Fruit fly (Drosophila melanogaster) whole organism, embryonic: ENCODE results near the gene Chpf.
A peak's percentile ranks its signal among the peaks of the same experiment; 100 is the strongest.

Source experiments
- B-H2 ChIP-seq: fragments of 200-800 bp; sonication (Bioruptor generic); optimal IDR thresholded peaks from 2 replicates; lab custom pipeline; 2018; ENCODE audit warnings: missing biosample characterization, mild to moderate bottlenecking, missing genetic modification characterization
- BEAF-32 ChIP-seq: fragments of 200-800 bp; sonication (Bioruptor generic); optimal IDR thresholded peaks from 3 replicates; lab custom pipeline; 2017; ENCODE audit warnings: missing biosample characterization, missing genetic modification characterization, mild to moderate bottlenecking, moderate library complexity, missing genetic modification reagents
- C15 ChIP-seq: fragments of 200-800 bp; sonication (Bioruptor generic); IDR thresholded peaks from 3 replicates; pipeline ENCODE4 v1.3.6; 2022; ENCODE audit warnings: missing biosample characterization, missing genetic modification characterization
- CG11398 ChIP-seq: fragments of 200-800 bp; sonication (Bioruptor generic); optimal IDR thresholded peaks from 2 replicates; lab custom pipeline; 2016; ENCODE audit warnings: missing biosample characterization, missing genetic modification characterization
- CG12769 ChIP-seq: fragments of 200-800 bp; sonication (Bioruptor generic); optimal IDR thresholded peaks from 2 replicates; lab custom pipeline; 2019; ENCODE audit warnings: missing biosample characterization, mild to moderate bottlenecking, missing genetic modification characterization, moderate library complexity
- CG12942 ChIP-seq: fragments of 200-800 bp; sonication (Bioruptor generic); optimal IDR thresholded peaks from 3 replicates; lab custom pipeline; 2016; ENCODE audit warnings: missing biosample characterization, missing genetic modification characterization
- CG14860 ChIP-seq: fragments of 200-800 bp; sonication (Bioruptor generic); IDR thresholded peaks from 3 replicates; pipeline ENCODE4 v1.3.6; 2022; ENCODE audit warnings: missing biosample characterization, missing genetic modification characterization; ENCODE audit not compliant: partially characterized antibody
- CG1792 ChIP-seq: fragments of 200-800 bp; sonication (Bioruptor generic); optimal IDR thresholded peaks from 2 replicates; lab custom pipeline; 2016; ENCODE audit warnings: missing biosample characterization, missing genetic modification characterization
- CG2129 ChIP-seq: fragments of 200-800 bp; sonication (Bioruptor generic); IDR thresholded peaks from 2 replicates; pipeline ENCODE4 v1.3.6; 2022; ENCODE audit warnings: missing biosample characterization, missing genetic modification characterization; ENCODE audit not compliant: partially characterized antibody
- CG30020 ChIP-seq: fragments of 200-800 bp; optimal IDR thresholded peaks from 2 replicates; lab custom pipeline; 2019; ENCODE audit warnings: missing biosample characterization, mild to moderate bottlenecking, missing genetic modification characterization, moderate library complexity
- CG31224 ChIP-seq: fragments of 200-800 bp; sonication (Bioruptor generic); IDR thresholded peaks from 2 replicates; pipeline ENCODE4 v1.3.6; 2022; ENCODE audit warnings: missing biosample characterization, missing genetic modification characterization
- CG34224 ChIP-seq: fragments of 200-800 bp; sonication (Bioruptor generic); IDR thresholded peaks from 3 replicates; pipeline ENCODE4 v1.3.6; 2022; ENCODE audit warnings: missing biosample characterization, missing genetic modification characterization; ENCODE audit not compliant: partially characterized antibody
- CG42726 ChIP-seq: fragments of 200-800 bp; sonication (Bioruptor generic); IDR thresholded peaks from 2 replicates; pipeline ENCODE4 v1.3.6; 2022; ENCODE audit warnings: missing biosample characterization, missing genetic modification characterization; ENCODE audit not compliant: partially characterized antibody
- CG6683 ChIP-seq: fragments of 200-800 bp; sonication (Bioruptor generic); optimal IDR thresholded peaks from 2 replicates; lab custom pipeline; 2017; ENCODE audit warnings: missing biosample characterization, mild to moderate bottlenecking, missing genetic modification characterization, missing genetic modification reagents
- CG6765 ChIP-seq: fragments of 200-800 bp; sonication (Bioruptor generic); optimal IDR thresholded peaks from 3 replicates; lab custom pipeline; 2017; ENCODE audit warnings: missing biosample characterization, mild to moderate bottlenecking, missing genetic modification characterization
- CG6791 ChIP-seq: fragments of 200-800 bp; sonication (Bioruptor generic); IDR thresholded peaks from 3 replicates; pipeline ENCODE4 v1.3.6; 2022; ENCODE audit warnings: missing biosample characterization, missing genetic modification characterization; ENCODE audit not compliant: partially characterized antibody
- CG7928 ChIP-seq: fragments of 200-800 bp; sonication (Bioruptor generic); optimal IDR thresholded peaks from 2 replicates; lab custom pipeline; 2017; ENCODE audit warnings: missing biosample characterization, mild to moderate bottlenecking, missing genetic modification characterization
- CHES-1-like ChIP-seq: fragments of 200-800 bp; sonication (Bioruptor generic); optimal IDR thresholded peaks from 2 replicates; lab custom pipeline; 2016; ENCODE audit warnings: missing biosample characterization, missing genetic modification characterization
- Dek ChIP-seq: fragments of 200-800 bp; sonication (Bioruptor generic); optimal IDR thresholded peaks from 3 replicates; lab custom pipeline; 2019; ENCODE audit warnings: missing biosample characterization, mild to moderate bottlenecking, missing genetic modification characterization, moderate library complexity
- Dll ChIP-seq: fragments of 200-800 bp; sonication (Bioruptor generic); IDR thresholded peaks from 4 replicates; pipeline ENCODE4 v1.3.6; 2022; ENCODE audit warnings: missing biosample characterization, missing genetic modification characterization; ENCODE audit not compliant: partially characterized antibody
- Dp ChIP-seq: fragments of 200-800 bp; sonication (Bioruptor generic); optimal IDR thresholded peaks from 2 replicates; lab custom pipeline; 2018; ENCODE audit warnings: missing biosample characterization, mild to moderate bottlenecking, missing genetic modification characterization, moderate library complexity
- Mrtf ChIP-seq: fragments of 200-800 bp; sonication (Bioruptor generic); IDR thresholded peaks from 3 replicates; pipeline ENCODE4 v1.3.6; 2022; ENCODE audit warnings: missing biosample characterization, missing genetic modification characterization
- Oaz ChIP-seq: fragments of 200-800 bp; sonication (Bioruptor generic); IDR thresholded peaks from 2 replicates; pipeline ENCODE4 v1.3.6; 2022; ENCODE audit warnings: missing biosample characterization, missing genetic modification characterization
- Sin3A ChIP-seq: fragments of >200 bp; optimal IDR thresholded peaks from 2 replicates; lab custom pipeline; 2018
- Sry-δ ChIP-seq: fragments of 200-800 bp; sonication (Bioruptor generic); optimal IDR thresholded peaks from 2 replicates; lab custom pipeline; 2016; ENCODE audit warnings: missing biosample characterization, missing genetic modification characterization
- Stat92E ChIP-seq, 3 experiments: fragments of >200 bp in 2 of 3; fragments of 200-800 bp in 1 of 3; sonication (Bioruptor generic) in 1 of 3; optimal IDR thresholded peaks; 2 replicates each; lab custom pipeline; 2017 to 2019; ENCODE audit warnings: missing biosample characterization in 3 of 3, missing genetic modification characterization in 3 of 3, mild to moderate bottlenecking in 1 of 3, moderate library complexity in 1 of 3
- ab ChIP-seq: fragments of 200-800 bp; sonication (Bioruptor generic); optimal IDR thresholded peaks from 2 replicates; lab custom pipeline; 2016; ENCODE audit warnings: missing biosample characterization, missing genetic modification characterization
- amos ChIP-seq: fragments of 200-800 bp; sonication (Bioruptor generic); IDR thresholded peaks from 2 replicates; pipeline ENCODE4 v1.3.6; 2022; ENCODE audit warnings: missing biosample characterization, missing genetic modification characterization; ENCODE audit not compliant: partially characterized antibody
- ara ChIP-seq: fragments of 200-800 bp; sonication (Bioruptor generic); IDR thresholded peaks from 2 replicates; pipeline ENCODE4 v1.3.6; 2022; ENCODE audit warnings: missing biosample characterization, missing genetic modification characterization
- az2 ChIP-seq: fragments of 200-800 bp; sonication (Bioruptor generic); optimal IDR thresholded peaks from 3 replicates; lab custom pipeline; 2016; ENCODE audit warnings: missing biosample characterization, missing genetic modification characterization
- caup ChIP-seq: fragments of 200-800 bp; sonication (Bioruptor generic); optimal IDR thresholded peaks from 3 replicates; lab custom pipeline; 2017; ENCODE audit warnings: missing biosample characterization, mild to moderate bottlenecking, missing genetic modification characterization, moderate library complexity; ENCODE audit not compliant: severe bottlenecking
- cg ChIP-seq: fragments of 200-800 bp; sonication (Bioruptor generic); optimal IDR thresholded peaks from 3 replicates; lab custom pipeline; 2019; ENCODE audit warnings: missing biosample characterization, mild to moderate bottlenecking, missing genetic modification characterization, moderate library complexity
- da ChIP-seq: fragments of 200-800 bp; sonication (Bioruptor generic); optimal IDR thresholded peaks from 2 replicates; lab custom pipeline; 2016; ENCODE audit warnings: missing biosample characterization, missing genetic modification characterization
- en ChIP-seq: fragments of 200-800 bp; sonication (Bioruptor generic); optimal IDR thresholded peaks from 2 replicates; lab custom pipeline; 2016; ENCODE audit warnings: missing biosample characterization, missing genetic modification characterization
- hbn ChIP-seq: fragments of 200-800 bp; sonication (Bioruptor generic); IDR thresholded peaks from 2 replicates; pipeline ENCODE4 v1.3.6; 2022; ENCODE audit warnings: missing biosample characterization, missing genetic modification characterization; ENCODE audit not compliant: partially characterized antibody
- inv ChIP-seq: fragments of 200-800 bp; sonication (Bioruptor generic); IDR thresholded peaks from 2 replicates; pipeline ENCODE4 v1.3.6; 2022; ENCODE audit warnings: missing biosample characterization, missing genetic modification characterization; ENCODE audit not compliant: partially characterized antibody
- jigr1 ChIP-seq: fragments of 200-800 bp; sonication (Bioruptor generic); IDR thresholded peaks from 3 replicates; pipeline ENCODE4 v1.3.6; 2022; ENCODE audit warnings: missing biosample characterization, missing genetic modification characterization
- kay ChIP-seq: fragments of 200-800 bp; sonication (Bioruptor generic); optimal IDR thresholded peaks from 2 replicates; lab custom pipeline; 2016; ENCODE audit warnings: missing biosample characterization, missing genetic modification characterization
- knrl ChIP-seq: fragments of 200-800 bp; sonication (Bioruptor generic); IDR thresholded peaks from 3 replicates; pipeline ENCODE4 v1.3.6; 2022; ENCODE audit warnings: missing biosample characterization, missing genetic modification characterization; ENCODE audit not compliant: partially characterized antibody
- lab ChIP-seq: fragments of 200-800 bp; sonication (Bioruptor generic); optimal IDR thresholded peaks from 3 replicates; lab custom pipeline; 2017; ENCODE audit warnings: missing biosample characterization, missing genetic modification characterization, mild to moderate bottlenecking, moderate library complexity, missing genetic modification reagents
- lbe ChIP-seq: fragments of 200-800 bp; sonication (Bioruptor generic); optimal IDR thresholded peaks from 2 replicates; lab custom pipeline; 2016; ENCODE audit warnings: missing biosample characterization, mild to moderate bottlenecking, missing genetic modification characterization
- oc ChIP-seq: fragments of 200-800 bp; sonication (Bioruptor generic); optimal IDR thresholded peaks from 2 replicates; lab custom pipeline; 2018; ENCODE audit warnings: missing biosample characterization, mild to moderate bottlenecking, missing genetic modification characterization, moderate library complexity
- pzg ChIP-seq: fragments of 200-800 bp; sonication (Bioruptor generic); optimal IDR thresholded peaks from 3 replicates; lab custom pipeline; 2018; ENCODE audit warnings: missing biosample characterization, mild to moderate bottlenecking, missing genetic modification characterization, moderate library complexity
- slbo ChIP-seq: fragments of 200-800 bp; sonication (Bioruptor generic); IDR thresholded peaks from 2 replicates; pipeline ENCODE4 v1.3.6; 2022; ENCODE audit warnings: missing biosample characterization, missing genetic modification characterization
- sna ChIP-seq: fragments of 200-800 bp; sonication (Bioruptor generic); IDR thresholded peaks from 2 replicates; pipeline ENCODE4 v1.3.6; 2022; ENCODE audit warnings: missing biosample characterization, missing genetic modification characterization; ENCODE audit not compliant: partially characterized antibody
- sr ChIP-seq: fragments of 200-800 bp; sonication (Bioruptor generic); IDR thresholded peaks from 3 replicates; pipeline ENCODE4 v1.3.6; 2022; ENCODE audit warnings: missing biosample characterization, missing genetic modification characterization
- ssp ChIP-seq: fragments of 200-800 bp; sonication (Bioruptor generic); IDR thresholded peaks from 2 replicates; pipeline ENCODE4 v1.3.6; 2022; ENCODE audit warnings: missing biosample characterization, missing genetic modification characterization
- zen ChIP-seq: fragments of 200-800 bp; sonication (Bioruptor generic); optimal IDR thresholded peaks from 3 replicates; lab custom pipeline; 2018; ENCODE audit warnings: missing biosample characterization, mild to moderate bottlenecking, missing genetic modification characterization, moderate library complexity
- zen2 ChIP-seq: fragments of 200-800 bp; sonication (Bioruptor generic); IDR thresholded peaks from 3 replicates; pipeline ENCODE4 v1.3.6; 2022; ENCODE audit warnings: missing biosample characterization, missing genetic modification characterization; ENCODE audit not compliant: partially characterized antibody

Chpf gene

dm6 chrX:13159481-13159880 lies 47.2 kb upstream of the Chpf start, which contains the start of the genes Bap60 and CG12096 (continued):
- TF ChIP-seq da (GFP tag; lab: Kevin White, UChicago) (peak; percentile 52), B-H2 (GFP tag; lab: Kevin White, UChicago) (peak; percentile 74), CG1792 (peak; percentile 67), CG12942 (GFP tag; lab: Kevin White, UChicago) (peak; percentile 72), CG30020 (peak; percentile 83), zen (tag; lab: Kevin White, UChicago) (peak; percentile 37), C15 (GFP tag; lab: Robert Waterston, UW) (no peak), oc (no peak), en (GFP tag; lab: Kevin White, UChicago) (peak; percentile 15), lbe (no peak), ssp (GFP tag; lab: Robert Waterston, UW) (peak; percentile 63), Oaz (GFP tag; lab: Robert Waterston, UW) (no peak), ab (peak; percentile 21), Stat92E (GFP tag; optimal IDR thresholded peaks at IDR 0.05; lab: Kevin White, UChicago) (peak in 1 of 3 experiments; percentile 42), CG6765 (GFP tag; lab: Kevin White, UChicago) (no peak), caup (GFP tag; lab: Kevin White, UChicago) (peak; percentile 56), jigr1 (no peak), sr (GFP tag; lab: Robert Waterston, UW) (no peak), az2 (GFP tag; lab: Kevin White, UChicago) (peak; percentile 61), Dek (peak; percentile 47), CHES-1-like (peak; percentile 90)

DNA sequence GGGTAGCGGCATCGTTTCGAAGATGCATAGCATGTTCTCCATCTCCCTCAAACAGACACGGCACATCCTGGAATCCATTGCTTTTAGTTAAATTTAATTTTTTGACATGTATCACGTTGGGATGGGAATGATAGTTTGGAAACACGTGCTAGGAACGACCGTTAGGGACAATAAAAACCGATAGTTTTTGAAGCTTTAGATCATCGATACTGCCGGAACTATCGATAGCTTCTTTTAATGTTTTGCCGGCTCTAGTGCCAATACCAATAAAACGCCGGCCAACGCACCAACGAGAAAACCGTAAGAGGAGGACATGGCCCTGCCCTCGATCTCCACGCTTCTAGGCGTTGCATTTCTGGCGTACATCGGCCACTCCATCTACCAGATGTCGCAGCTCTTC lies 42.5 kb upstream of the Chpf start, which contains the start of the genes CG4318 and CG4332:
Gene CG4318 (minus strand): TSS at position 142 of the 400 bp plus-strand sequence.
Gene CG4332 (plus strand): TSS at position 256 of the 400 bp plus-strand sequence.
- TF ChIP-seq Dll (GFP tag; lab: Robert Waterston, UW) = peak; percentile 90
- TF ChIP-seq CG31224 (GFP tag; lab: Robert Waterston, UW) = no peak
- TF ChIP-seq inv (GFP tag; lab: Robert Waterston, UW) = peak; percentile 79
- no peak for TF ChIP-seq CG11398
- TF ChIP-seq CG7928 (GFP tag; lab: Kevin White, UChicago) = peak; percentile 59
- TF ChIP-seq Mrtf = no peak
- TF ChIP-seq CG6683 (GFP tag; lab: Kevin White, UChicago) = no peak
- peak; percentile 89 for TF ChIP-seq amos
- no peak for TF ChIP-seq CG12769 (tag; lab: Kevin White, UChicago)
- TF ChIP-seq CG30020 = no peak
- peak; percentile 87 for TF ChIP-seq CG34224 (GFP tag; lab: Robert Waterston, UW)
- TF ChIP-seq CG6791 (GFP tag; lab: Robert Waterston, UW) = peak; percentile 90
- peak; percentile 79 for TF ChIP-seq BEAF-32 (GFP tag; lab: Kevin White, UChicago)
- TF ChIP-seq lab (GFP tag; lab: Kevin White, UChicago) = no peak
- peak; percentile 53 for TF ChIP-seq pzg (GFP tag; lab: Kevin White, UChicago)
- peak; percentile 59; the same call in 1 of the 2 replicates for TF ChIP-seq CG2129 (GFP tag; lab: Robert Waterston, UW)
- peak; percentile 92 for TF ChIP-seq Sry-δ
- peak; percentile 22 for TF ChIP-seq Dp (GFP tag; lab: Kevin White, UChicago)
- peak; percentile 82 for TF ChIP-seq hbn
- TF ChIP-seq sna = peak; percentile 88
- no peak for TF ChIP-seq kay (GFP tag; lab: Kevin White, UChicago)
- TF ChIP-seq Dek = no peak
- TF ChIP-seq knrl (GFP tag; lab: Robert Waterston, UW) = peak; percentile 84
- peak; percentile 90 for TF ChIP-seq zen2 (GFP tag; lab: Robert Waterston, UW)
- TF ChIP-seq ara = peak; percentile 6; the same call in 1 of the 2 replicates
- 0 out of 2 replicates have a peak, but pooled peaks have one; percentile 14 for TF ChIP-seq slbo (GFP tag; lab: Robert Waterston, UW)
- TF ChIP-seq CG42726 (GFP tag; lab: Robert Waterston, UW) = peak; percentile 84
- peak; percentile 33 for TF ChIP-seq cg
- TF ChIP-seq CG14860 = peak; percentile 75
- peak; percentile 38 for TF ChIP-seq Sin3A (lab: Kevin White, UChicago)
